Worm (Caenorhabditis elegans) whole organism, young adult: ENCODE data around the gene cest-26.
A peak's percentile ranks its signal among the peaks of the same experiment; 100 is the strongest.

ENCODE experiments used
- ccch-3 ChIP-seq: fragments of 200-800 bp; sonication (Bioruptor generic); optimal IDR thresholded peaks from 2 replicates; lab custom pipeline; 2018; ENCODE audit warnings: mild to moderate bottlenecking, missing genetic modification characterization, missing compliant biosample characterization
- egrh-3 ChIP-seq: fragments of 200-800 bp; sonication (Bioruptor generic); IDR thresholded peaks from 2 replicates; pipeline ENCODE4 v1.3.6; 2022; ENCODE audit warnings: missing genetic modification reagents, missing genetic modification characterization, missing compliant biosample characterization
- lsl-1 ChIP-seq: fragments of 200-800 bp; sonication (Bioruptor generic); optimal IDR thresholded peaks from 2 replicates; lab custom pipeline; 2018; ENCODE audit warnings: mild to moderate bottlenecking, missing genetic modification characterization, moderate library complexity, missing compliant biosample characterization
- mcd-1 ChIP-seq: fragments of 200-800 bp; sonication (Bioruptor generic); IDR thresholded peaks from 2 replicates; pipeline ENCODE4 v1.3.6; 2022; ENCODE audit warnings: missing genetic modification reagents, missing genetic modification characterization, missing compliant biosample characterization
- zfh-2 ChIP-seq: fragments of 200-800 bp; sonication (Bioruptor generic); conservative IDR thresholded peaks from 2 replicates; pipeline ENCODE4 v1.3.6; 2022; ENCODE audit warnings: missing genetic modification reagents, missing genetic modification characterization, missing compliant biosample characterization

Gene cest-26

ce11 chrX:4383316-4383936, 54.0 kb downstream of the cest-26 start, which contains the start of gene lst-2:
TSS of gene lst-2 (minus strand) at chrX:4383366.
- TF ChIP-seq lsl-1 (GFP tag; lab: Kevin White, UChicago) (no peak), ccch-3 (GFP tag; lab: Kevin White, UChicago) (no peak), egrh-3 (GFP tag; lab: Robert Waterston, UW) (peak; percentile 90; the same call in 1 of the 2 replicates), mcd-1 (peak; percentile 27; the same call in 1 of the 2 replicates), zfh-2 (GFP tag; lab: Robert Waterston, UW) (peak; percentile 79)
- TF ChIP-seq, all 124 proteins: peak for 3
